Fruit fly (Drosophila melanogaster) whole organism, adult: ENCODE measurements around the gene Zwilch.

Experiments
- CG11617 ChIP-seq: fragments of 200-800 bp; sonication (Bioruptor generic); optimal IDR thresholded peaks from 2 replicates; lab custom pipeline; 2017; ENCODE audit warnings: mild to moderate bottlenecking, missing biosample characterization, missing genetic modification reagents, missing genetic modification characterization
- CG12768 ChIP-seq: fragments of 200-800 bp; sonication (Bioruptor generic); optimal IDR thresholded peaks from 2 replicates; lab custom pipeline; 2017; ENCODE audit warnings: missing biosample characterization, missing genetic modification characterization, mild to moderate bottlenecking, moderate library complexity, missing genetic modification reagents
- CG14711 ChIP-seq: fragments of 200-800 bp; sonication (Bioruptor generic); optimal IDR thresholded peaks from 2 replicates; lab custom pipeline; 2018; ENCODE audit warnings: missing biosample characterization, mild to moderate bottlenecking, missing genetic modification characterization, moderate library complexity
- CG1620 ChIP-seq: fragments of 200-800 bp; sonication (Bioruptor generic); optimal IDR thresholded peaks from 2 replicates; lab custom pipeline; 2016; ENCODE audit warnings: missing biosample characterization, missing genetic modification characterization
- CG33017 ChIP-seq: fragments of 200-800 bp; sonication (Bioruptor generic); optimal IDR thresholded peaks from 2 replicates; lab custom pipeline; 2018; ENCODE audit warnings: missing biosample characterization, mild to moderate bottlenecking, missing genetic modification characterization, moderate library complexity
- CG5204 ChIP-seq: fragments of 200-800 bp; sonication (Bioruptor generic); optimal IDR thresholded peaks from 2 replicates; lab custom pipeline; 2016; ENCODE audit warnings: missing biosample characterization, missing genetic modification characterization
- CG7045 ChIP-seq: fragments of 200-800 bp; sonication (Bioruptor generic); optimal IDR thresholded peaks from 2 replicates; lab custom pipeline; 2017; ENCODE audit warnings: missing biosample characterization, mild to moderate bottlenecking, missing genetic modification characterization
- CG7101 ChIP-seq: fragments of 200-800 bp; sonication (Bioruptor generic); optimal IDR thresholded peaks from 2 replicates; lab custom pipeline; 2018; ENCODE audit warnings: missing biosample characterization, mild to moderate bottlenecking, missing genetic modification characterization, moderate library complexity
- Clk ChIP-seq: fragments of 200-800 bp; sonication (Bioruptor generic); optimal IDR thresholded peaks from 2 replicates; lab custom pipeline; 2017; ENCODE audit warnings: missing biosample characterization, missing genetic modification characterization
- Crg-1 ChIP-seq: fragments of 200-800 bp; sonication (Bioruptor generic); optimal IDR thresholded peaks from 2 replicates; lab custom pipeline; 2016; ENCODE audit warnings: missing biosample characterization, missing genetic modification characterization
- Hr96 ChIP-seq: fragments of 200-800 bp; sonication (Bioruptor generic); optimal IDR thresholded peaks from 2 replicates; lab custom pipeline; 2016; ENCODE audit warnings: missing biosample characterization, missing genetic modification characterization
- Mnt ChIP-seq: fragments of 200-800 bp; sonication (Bioruptor generic); optimal IDR thresholded peaks from 2 replicates; lab custom pipeline; 2016; ENCODE audit warnings: missing biosample characterization, mild to moderate bottlenecking, missing genetic modification characterization
- bab1 ChIP-seq: fragments of 200-800 bp; sonication (Bioruptor generic); optimal IDR thresholded peaks from 3 replicates; lab custom pipeline; 2019; ENCODE audit warnings: missing biosample characterization, mild to moderate bottlenecking, missing genetic modification characterization, moderate library complexity
- cic ChIP-seq: fragments of 200-800 bp; sonication (Bioruptor generic); optimal IDR thresholded peaks from 2 replicates; lab custom pipeline; 2017; ENCODE audit warnings: missing biosample characterization, mild to moderate bottlenecking, missing genetic modification characterization, moderate library complexity
- cnc ChIP-seq, 2 experiments: fragments of >200 bp; optimal IDR thresholded peaks; 2 replicates each; lab custom pipeline; 2017
- kay ChIP-seq: fragments of 200-800 bp; sonication (Bioruptor generic); peaks from one replicate; lab custom pipeline; 2016; ENCODE audit warnings: missing biosample characterization, missing genetic modification characterization, borderline replicate concordance
- ovo ChIP-seq: fragments of 200-800 bp; sonication (Bioruptor generic); optimal IDR thresholded peaks from 2 replicates; lab custom pipeline; 2016; ENCODE audit warnings: missing biosample characterization, missing genetic modification characterization
- pad ChIP-seq: fragments of 200-800 bp; sonication (Bioruptor generic); optimal IDR thresholded peaks from 3 replicates; lab custom pipeline; 2017; ENCODE audit warnings: missing biosample characterization, missing genetic modification characterization, mild to moderate bottlenecking, moderate library complexity, missing genetic modification reagents
- tj ChIP-seq: fragments of 200-800 bp; sonication (Bioruptor generic); optimal IDR thresholded peaks from 3 replicates; lab custom pipeline; 2017; ENCODE audit warnings: missing biosample characterization, mild to moderate bottlenecking, missing genetic modification characterization, moderate library complexity
- toe ChIP-seq: fragments of 200-800 bp; sonication (Bioruptor generic); optimal IDR thresholded peaks from 2 replicates; lab custom pipeline; 2016; ENCODE audit warnings: missing biosample characterization, missing genetic modification characterization

The Zwilch gene

DNA sequence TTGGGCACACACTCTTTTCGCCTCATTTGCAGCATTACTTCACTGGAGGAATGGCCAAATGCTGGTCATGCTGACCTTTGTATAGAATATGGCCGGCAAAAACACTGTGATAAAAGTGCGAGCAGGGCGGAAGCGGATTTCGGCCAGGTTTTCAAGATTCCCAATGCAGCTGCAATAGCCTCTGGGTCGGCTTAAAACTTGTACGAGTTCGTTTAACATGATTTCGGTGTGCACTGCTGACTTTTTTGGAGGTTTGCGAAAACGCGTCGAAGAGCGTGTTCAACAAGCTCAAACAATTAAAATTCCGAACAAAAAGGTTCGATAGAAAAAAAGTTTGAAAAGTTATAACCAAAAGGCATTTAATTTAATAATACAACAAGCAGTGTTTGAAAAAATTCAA, 2.5 kb downstream of the Zwilch start, which contains the start of gene chp:
Gene chp (minus strand): TSS at position 101 of the 400 bp plus-strand sequence.
- no peak for TF ChIP-seq bab1 (GFP tag; lab: Kevin White, UChicago)
- no peak for TF ChIP-seq CG7045 (GFP tag; lab: Kevin White, UChicago)
- no peak for TF ChIP-seq CG1620 (GFP tag; lab: Kevin White, UChicago)
- no peak for TF ChIP-seq CG33017 (tag; lab: Kevin White, UChicago)
- TF ChIP-seq pad (GFP tag; lab: Kevin White, UChicago), result no peak
- TF ChIP-seq kay (GFP tag; lab: Kevin White, UChicago), result no peak
- TF ChIP-seq Crg-1 (GFP tag; lab: Kevin White, UChicago), result no peak
- TF ChIP-seq tj, result no peak

DNA sequence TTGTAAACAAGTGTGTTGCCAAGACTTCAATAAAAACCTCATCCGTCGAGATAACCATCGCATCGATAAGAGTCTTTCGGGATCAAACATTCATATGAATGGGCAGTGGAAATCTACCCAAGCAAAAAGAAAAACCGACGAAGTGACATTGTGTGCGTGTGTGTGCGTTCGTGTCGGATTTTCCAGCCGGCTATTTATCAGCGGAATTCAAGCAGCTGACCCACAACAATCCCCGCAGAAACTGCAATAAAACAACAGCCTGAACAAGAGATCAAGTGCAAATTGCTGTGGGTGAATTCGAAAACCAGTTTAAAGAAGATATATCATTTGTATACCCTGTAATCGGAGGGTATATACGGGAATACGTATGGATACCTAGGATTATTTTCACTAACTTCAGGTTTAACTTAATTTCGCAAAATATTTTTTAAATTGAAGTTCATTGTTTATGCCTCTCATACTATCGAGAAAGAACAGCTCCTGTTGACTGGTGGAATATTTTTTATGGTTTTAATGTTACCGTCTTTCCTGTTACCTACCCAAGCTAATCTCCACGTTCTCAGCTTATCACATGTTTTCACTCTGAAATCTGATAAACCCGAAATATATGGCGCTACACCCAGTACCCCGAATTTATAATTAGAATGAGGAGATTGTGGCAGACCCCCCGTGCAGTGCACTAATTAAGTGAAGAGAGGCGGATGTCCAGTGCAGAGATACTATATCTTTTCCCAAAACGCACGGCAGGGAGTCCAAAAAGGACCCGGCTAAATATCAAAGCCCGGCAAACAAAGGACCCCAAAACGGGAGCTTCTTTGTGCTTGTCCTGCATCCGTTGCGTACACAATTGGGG, 15.8 kb downstream of the Zwilch start:
- TF ChIP-seq cnc (optimal IDR thresholded peaks at IDR 0.05; lab: Kevin White, UChicago) (no peak), CG14711 (tag; lab: Kevin White, UChicago) (no peak), CG1620 (GFP tag; lab: Kevin White, UChicago) (no peak), toe (GFP tag; lab: Kevin White, UChicago) (no peak), Mnt (GFP tag; lab: Kevin White, UChicago) (no peak), pad (GFP tag; lab: Kevin White, UChicago) (no peak), tj (no peak), CG7045 (GFP tag; lab: Kevin White, UChicago) (no peak), CG12768 (GFP tag; lab: Kevin White, UChicago) (no peak)

- no peak for TF ChIP-seq CG33017 (tag; lab: Kevin White, UChicago)
- peak; percentile 27 for TF ChIP-seq tj
- peak; percentile 53 for TF ChIP-seq Mnt (GFP tag; lab: Kevin White, UChicago)
- TF ChIP-seq CG12768 (GFP tag; lab: Kevin White, UChicago), result peak; percentile 22
- TF ChIP-seq cic, result peak; percentile 61
- TF ChIP-seq bab1 (GFP tag; lab: Kevin White, UChicago), result peak; percentile 61
- no peak for TF ChIP-seq ovo
- TF ChIP-seq CG11617, result no peak
These were observed 16.4 kb downstream of the Zwilch start, which contains the start of gene CG1544 for dm6 chr3R:31196731-31197130. Gene CG1544 (plus strand): TSS chr3R:31196916.

DNA sequence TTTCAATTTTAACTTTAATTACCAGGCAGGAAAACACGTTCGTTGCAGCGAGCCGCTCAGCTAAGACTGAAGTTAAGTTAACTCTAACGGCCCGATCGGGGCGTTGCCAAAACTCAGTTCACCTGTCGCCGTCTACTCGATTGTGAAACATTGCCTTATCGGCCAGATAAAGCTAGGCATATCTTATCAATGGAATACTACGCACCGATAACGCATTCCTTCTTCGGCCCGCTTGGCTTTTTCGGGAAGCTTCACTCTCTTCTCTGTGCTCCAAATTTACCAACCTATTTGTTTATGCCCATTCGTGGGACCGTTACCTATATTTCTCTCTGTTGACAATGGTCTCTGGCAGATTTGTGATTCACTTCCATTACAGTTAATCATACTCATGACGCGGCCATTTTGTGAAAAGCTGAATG, 17.5 kb downstream of the Zwilch start, which contains the start of gene mesh:
Gene mesh (minus strand): TSS at position 68 of the 419 bp plus-strand sequence.
- peak; percentile 14 for TF ChIP-seq CG33017 (tag; lab: Kevin White, UChicago)
- peak; percentile 4 for TF ChIP-seq CG14711 (tag; lab: Kevin White, UChicago)
- TF ChIP-seq CG7101 (tag; lab: Kevin White, UChicago), result peak; percentile 17
- no peak for TF ChIP-seq Clk
- no peak for TF ChIP-seq CG7045 (GFP tag; lab: Kevin White, UChicago)
- no peak for TF ChIP-seq CG5204 (GFP tag; lab: Kevin White, UChicago)
- no peak for TF ChIP-seq kay (GFP tag; lab: Kevin White, UChicago)
- no peak for TF ChIP-seq CG12768 (GFP tag; lab: Kevin White, UChicago)
- TF ChIP-seq ovo, result peak; percentile 44
- peak; percentile 26 for TF ChIP-seq Mnt (GFP tag; lab: Kevin White, UChicago)
- peak; percentile 90 for TF ChIP-seq cic
- TF ChIP-seq cnc (optimal IDR thresholded peaks at IDR 0.05; lab: Kevin White, UChicago), result no peak

- TF ChIP-seq pad (GFP tag; lab: Kevin White, UChicago), result no peak
- no peak for TF ChIP-seq bab1 (GFP tag; lab: Kevin White, UChicago)
- TF ChIP-seq CG33017 (tag; lab: Kevin White, UChicago), result no peak
- no peak for TF ChIP-seq Mnt (GFP tag; lab: Kevin White, UChicago)
- peak; percentile 65 for TF ChIP-seq ovo
- TF ChIP-seq CG7045 (GFP tag; lab: Kevin White, UChicago), result no peak
- TF ChIP-seq Hr96 (GFP tag; lab: Kevin White, UChicago), result peak; percentile 17
- peak; percentile 46 for TF ChIP-seq cic
- TF ChIP-seq tj, result no peak
- no peak for TF ChIP-seq CG11617
- no peak for TF ChIP-seq CG14711 (tag; lab: Kevin White, UChicago)
- TF ChIP-seq cnc (optimal IDR thresholded peaks at IDR 0.05; lab: Kevin White, UChicago), result no peak
- no peak for TF ChIP-seq kay (GFP tag; lab: Kevin White, UChicago)
- no peak for TF ChIP-seq Clk
- no peak for TF ChIP-seq toe (GFP tag; lab: Kevin White, UChicago)
- TF ChIP-seq CG12768 (GFP tag; lab: Kevin White, UChicago), result no peak
- no peak for TF ChIP-seq CG7101 (tag; lab: Kevin White, UChicago)
These were observed 18.5 kb downstream of the Zwilch start for dm6 chr3R:31194627-31195026.

DNA sequence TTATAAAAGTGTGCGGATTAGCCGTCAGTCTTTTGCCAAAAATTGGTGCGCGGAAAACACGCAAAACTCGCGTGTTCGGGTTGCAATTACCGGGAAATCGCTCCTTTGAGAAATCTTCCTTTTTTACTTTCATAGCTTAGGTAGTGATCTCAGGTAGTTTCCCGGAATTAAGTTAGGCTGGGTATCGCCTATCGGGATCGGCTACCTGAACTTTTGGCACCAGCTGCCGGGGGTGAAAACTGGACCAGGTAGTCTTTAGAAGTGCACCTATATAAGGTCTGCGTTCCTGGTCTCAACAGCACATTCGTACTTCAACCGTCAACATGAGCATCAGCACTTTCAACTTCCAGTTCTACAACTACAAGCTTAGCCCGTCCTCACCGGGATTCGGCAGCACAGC, 20.1 kb downstream of the Zwilch start, which contains the start of gene bnk:
Gene bnk (plus strand): TSS at position 301 of the 400 bp plus-strand sequence.
- TF ChIP-seq Crg-1 (GFP tag; lab: Kevin White, UChicago) (no peak), bab1 (GFP tag; lab: Kevin White, UChicago) (no peak), pad (GFP tag; lab: Kevin White, UChicago) (no peak), Hr96 (GFP tag; lab: Kevin White, UChicago) (no peak), ovo (no peak), tj (no peak), cic (no peak), CG14711 (tag; lab: Kevin White, UChicago) (no peak), CG1620 (GFP tag; lab: Kevin White, UChicago) (no peak), Clk (no peak)
